2 fruit fly cellular contexts compared by ENCODE assay signal in genomic region chr3R:8638629-8639028, dm6.
A peak's percentile ranks its signal among the peaks of the same experiment; 100 is the strongest.
TF ChIP-seq lines count a peak whose summit lies in the region.

No protein-coding gene starts in this region.

- no peak for TF ChIP-seq CTCF in whole organism, embryonic (GFP tag; optimal IDR thresholded peaks at IDR 0.05; lab: Kevin White, UChicago)

TF ChIP-seq in whole organism, embryonic, 481 proteins besides CTCF, POLR2A, EP300 and RAD21:
- TF ChIP-seq lola (GFP tag; optimal IDR thresholded peaks at IDR 0.05; lab: Kevin White, UChicago) = no peak
- no peak for TF ChIP-seq Xrp1 (GFP tag; IDR thresholded peaks at IDR 0.05; lab: Robert Waterston, UW)
- peak; percentile 58 for TF ChIP-seq scrt (GFP tag; optimal IDR thresholded peaks at IDR 0.05; lab: Kevin White, UChicago)
- TF ChIP-seq CG8359 (GFP tag; optimal IDR thresholded peaks at IDR 0.05; lab: Kevin White, UChicago; ENCODE audit: borderline replicate concordance) = no peak

TF ChIP-seq in whole organism, prepupa, 60 proteins besides CTCF, POLR2A, EP300 and RAD21:
- no peak for TF ChIP-seq CG6276 (GFP tag; optimal IDR thresholded peaks at IDR 0.05; lab: Kevin White, UChicago)
- TF ChIP-seq svp (GFP tag; lab: Kevin White, UChicago) = peak; percentile 67
- TF ChIP-seq CG32006 (GFP tag; optimal IDR thresholded peaks at IDR 0.05; lab: Kevin White, UChicago) = peak; percentile 12
TF ChIP-seq in whole organism, prepupa: peak in this region for 2.
